Worm (Caenorhabditis elegans) whole organism, L1 larva: ENCODE data around the gene sri-29.

Source experiments
- C16A3.4 ChIP-seq: fragments of 150-350 bp; optimal IDR thresholded peaks from 2 replicates; lab custom pipeline; 2014; ENCODE audit warnings: missing biosample characterization, missing genetic modification characterization
- Y116A8C.19 ChIP-seq: sonication (generic microtip); optimal IDR thresholded peaks from 2 replicates; lab custom pipeline; 2016; ENCODE audit warnings: missing compliant biosample characterization, missing genetic modification characterization, borderline replicate concordance
- alr-1 ChIP-seq: fragments of 200-800 bp; sonication (Bioruptor generic); optimal IDR thresholded peaks from 2 replicates; lab custom pipeline; 2018; ENCODE audit warnings: borderline replicate concordance, mild to moderate bottlenecking, missing genetic modification characterization, missing compliant biosample characterization
- blmp-1 ChIP-seq: fragments of 150-350 bp; optimal IDR thresholded peaks from 2 replicates; lab custom pipeline; 2014; ENCODE audit warnings: missing biosample characterization, missing genetic modification characterization
- ceh-63 ChIP-seq: fragments of 200-800 bp; sonication (Bioruptor generic); optimal IDR thresholded peaks from 2 replicates; lab custom pipeline; 2018; ENCODE audit warnings: mild to moderate bottlenecking, missing genetic modification characterization, missing compliant biosample characterization
- ceh-8 ChIP-seq: fragments of 200-800 bp; sonication (Bioruptor generic); optimal IDR thresholded peaks from 2 replicates; lab custom pipeline; 2018; ENCODE audit warnings: mild to moderate bottlenecking, missing genetic modification characterization, moderate library complexity, missing compliant biosample characterization
- ceh-82 ChIP-seq, 3 experiments: fragments of 150-350 bp in 1 of 3; sonication (generic microtip) in 2 of 3; optimal IDR thresholded peaks; 2 replicates each; lab custom pipeline; 2014 to 2017; ENCODE audit warnings: missing biosample characterization in 3 of 3, missing genetic modification characterization in 3 of 3
- efl-3 ChIP-seq: fragments of 200-800 bp; sonication (Bioruptor generic); optimal IDR thresholded peaks from 2 replicates; lab custom pipeline; 2018; ENCODE audit warnings: mild to moderate bottlenecking, missing genetic modification characterization, missing compliant biosample characterization
- egl-13 ChIP-seq: sonication (generic microtip); optimal IDR thresholded peaks from 2 replicates; lab custom pipeline; 2016; ENCODE audit warnings: missing genotype, missing genetic modification reagents, missing genetic modification characterization, missing compliant biosample characterization
- egl-27 ChIP-seq, 2 experiments: fragments of 150-350 bp in 1 of 2; sonication (generic microtip); optimal IDR thresholded peaks; 3 replicates each; lab custom pipeline; 2017 to 2018; ENCODE audit warnings: missing biosample characterization in 2 of 2, missing genetic modification characterization in 2 of 2, missing genetic modification reagents in 2 of 2
- elt-2 ChIP-seq: sonication (generic microtip); optimal IDR thresholded peaks from 2 replicates; lab custom pipeline; 2016; ENCODE audit warnings: missing genetic modification characterization, mild to moderate bottlenecking, inconsistent platforms, missing compliant biosample characterization, missing genetic modification reagents
- elt-3 ChIP-seq, 6 experiments: fragments of 150-350 bp in 1 of 6; sonication (generic microtip); optimal IDR thresholded peaks; 2 replicates each; lab custom pipeline; 2017 to 2018; ENCODE audit warnings: missing biosample characterization in 6 of 6, missing genetic modification characterization in 6 of 6, inconsistent platforms in 1 of 6
- fkh-10 ChIP-seq: sonication (generic microtip); optimal IDR thresholded peaks from 2 replicates; lab custom pipeline; 2017; ENCODE audit warnings: missing biosample characterization, missing genetic modification reagents, missing genetic modification characterization
- fos-1 ChIP-seq: fragments of 150-350 bp; optimal IDR thresholded peaks from 2 replicates; lab custom pipeline; 2014; ENCODE audit warnings: missing biosample characterization, missing genetic modification characterization
- grh-1 ChIP-seq: fragments of 200-800 bp; sonication (Bioruptor generic); IDR thresholded peaks from 2 replicates; pipeline ENCODE4 v1.3.6; 2022; ENCODE audit warnings: missing genetic modification reagents, missing genetic modification characterization, missing compliant biosample characterization
- hpl-2 ChIP-seq: fragments of 150-350 bp; optimal IDR thresholded peaks from 2 replicates; lab custom pipeline; 2014; ENCODE audit warnings: missing biosample characterization, missing genetic modification reagents, missing genetic modification characterization
- irx-1 ChIP-seq: sonication (generic microtip); optimal IDR thresholded peaks from 2 replicates; lab custom pipeline; 2016; ENCODE audit warnings: missing genetic modification characterization, missing compliant biosample characterization
- jun-1 ChIP-seq: fragments of 150-350 bp; optimal IDR thresholded peaks from 2 replicates; lab custom pipeline; 2014; ENCODE audit warnings: missing biosample characterization, missing genetic modification reagents, missing genetic modification characterization
- lin-14 ChIP-seq: fragments of 200-800 bp; sonication (Bioruptor generic); optimal IDR thresholded peaks from 2 replicates; lab custom pipeline; 2018; ENCODE audit warnings: mild to moderate bottlenecking, missing genetic modification characterization, moderate library complexity, missing compliant biosample characterization
- lin-15B ChIP-seq: fragments of 150-350 bp; sonication (generic microtip); optimal IDR thresholded peaks from 3 replicates; lab custom pipeline; 2014; ENCODE audit warnings: missing biosample characterization, missing genetic modification characterization
- lin-35 ChIP-seq, 2 experiments: fragments of 150-350 bp; optimal IDR thresholded peaks; 2 replicates each; lab custom pipeline; 2014; ENCODE audit warnings: missing biosample characterization in 2 of 2, missing genetic modification characterization in 2 of 2, missing genetic modification reagents in 2 of 2
- lin-39 ChIP-seq: fragments of 150-350 bp; optimal IDR thresholded peaks from 2 replicates; lab custom pipeline; 2014; ENCODE audit warnings: missing biosample characterization, missing genetic modification reagents, missing genetic modification characterization
- lsy-2 ChIP-seq, 2 experiments: fragments of 150-350 bp; optimal IDR thresholded peaks; 2 replicates each; lab custom pipeline; 2014; ENCODE audit warnings: missing biosample characterization in 2 of 2, missing genetic modification characterization in 2 of 2
- mab-9 ChIP-seq: fragments of 200-800 bp; sonication (Bioruptor generic); IDR thresholded peaks from 2 replicates; pipeline ENCODE4 v1.3.6; 2022; ENCODE audit warnings: missing genetic modification reagents, missing genetic modification characterization, missing compliant biosample characterization
- mdl-1 ChIP-seq, 2 experiments: fragments of 150-350 bp; optimal IDR thresholded peaks; 2 replicates each; lab custom pipeline; 2014 to 2017; ENCODE audit warnings: missing biosample characterization in 2 of 2, missing genetic modification characterization in 2 of 2, inconsistent platforms in 1 of 2
- mef-2 ChIP-seq: fragments of 150-350 bp; optimal IDR thresholded peaks from 2 replicates; lab custom pipeline; 2014; ENCODE audit warnings: missing biosample characterization, missing genetic modification characterization
- mep-1 ChIP-seq: fragments of 150-350 bp; optimal IDR thresholded peaks from 2 replicates; lab custom pipeline; 2014; ENCODE audit warnings: missing biosample characterization, missing genetic modification characterization
- nhr-11 ChIP-seq: fragments of 150-350 bp; optimal IDR thresholded peaks from 2 replicates; lab custom pipeline; 2014; ENCODE audit warnings: missing biosample characterization, missing genetic modification characterization
- nhr-12 ChIP-seq: sonication (generic microtip); optimal IDR thresholded peaks from 2 replicates; lab custom pipeline; 2017; ENCODE audit warnings: missing biosample characterization, missing genetic modification characterization
- nhr-28 ChIP-seq: fragments of 150-350 bp; optimal IDR thresholded peaks from 2 replicates; lab custom pipeline; 2014; ENCODE audit warnings: missing biosample characterization, missing genetic modification characterization
- nhr-47 ChIP-seq: sonication (generic microtip); optimal IDR thresholded peaks from 2 replicates; lab custom pipeline; 2016; ENCODE audit warnings: mild to moderate bottlenecking, missing genetic modification characterization, moderate library complexity, missing compliant biosample characterization
- nhr-71 ChIP-seq: sonication (generic microtip); optimal IDR thresholded peaks from 2 replicates; lab custom pipeline; 2016; ENCODE audit warnings: mild to moderate bottlenecking, missing genetic modification characterization, moderate library complexity, missing compliant biosample characterization
- nhr-84 ChIP-seq: sonication (generic microtip); optimal IDR thresholded peaks from 2 replicates; lab custom pipeline; 2017; ENCODE audit warnings: missing biosample characterization, missing genetic modification characterization
- nhr-85 ChIP-seq: sonication (generic microtip); peaks from one replicate; lab custom pipeline; 2016; ENCODE audit warnings: missing genetic modification characterization, inconsistent platforms, missing compliant biosample characterization
- pag-3 ChIP-seq: sonication (generic microtip); optimal IDR thresholded peaks from 2 replicates; lab custom pipeline; 2017; ENCODE audit warnings: missing genetic modification characterization, mild to moderate bottlenecking, missing compliant biosample characterization, antibody characterized with exemption, borderline replicate concordance; ENCODE audit not compliant: insufficient read depth
- pax-3 ChIP-seq: fragments of 200-800 bp; sonication (Bioruptor generic); optimal IDR thresholded peaks from 2 replicates; lab custom pipeline; 2018; ENCODE audit warnings: mild to moderate bottlenecking, missing genetic modification characterization, moderate library complexity, missing compliant biosample characterization
- pqm-1 ChIP-seq: sonication (generic microtip); optimal IDR thresholded peaks from 3 replicates; lab custom pipeline; 2017; ENCODE audit warnings: missing biosample characterization, missing genetic modification characterization
- skn-1 ChIP-seq: fragments of 150-350 bp; optimal IDR thresholded peaks from 2 replicates; lab custom pipeline; 2014; ENCODE audit warnings: missing biosample characterization, missing genetic modification characterization
- snu-23 ChIP-seq: sonication (generic microtip); optimal IDR thresholded peaks from 2 replicates; lab custom pipeline; 2016; ENCODE audit warnings: missing genetic modification characterization, missing compliant biosample characterization
- sup-37 ChIP-seq: fragments of 200-800 bp; sonication (Bioruptor generic); optimal IDR thresholded peaks from 2 replicates; lab custom pipeline; 2018; ENCODE audit warnings: mild to moderate bottlenecking, missing genetic modification characterization, missing compliant biosample characterization
- swsn-7 ChIP-seq: sonication (generic microtip); optimal IDR thresholded peaks from 2 replicates; lab custom pipeline; 2016; ENCODE audit warnings: missing genetic modification characterization, missing compliant biosample characterization
- tbx-2 ChIP-seq: sonication (generic microtip); optimal IDR thresholded peaks from 2 replicates; lab custom pipeline; 2016; ENCODE audit warnings: missing genetic modification characterization, missing compliant biosample characterization
- tlp-1 ChIP-seq: fragments of 150-350 bp; optimal IDR thresholded peaks from 2 replicates; lab custom pipeline; 2014; ENCODE audit warnings: missing biosample characterization, missing genetic modification characterization
- unc-130 ChIP-seq: fragments of 150-350 bp; optimal IDR thresholded peaks from 2 replicates; lab custom pipeline; 2017; ENCODE audit warnings: missing biosample characterization, missing genetic modification characterization, inconsistent platforms
- unc-30 ChIP-seq: sonication (generic microtip); optimal IDR thresholded peaks from 2 replicates; lab custom pipeline; 2017; ENCODE audit warnings: missing biosample characterization, missing genetic modification characterization
- unc-62 ChIP-seq: fragments of 150-350 bp; optimal IDR thresholded peaks from 2 replicates; lab custom pipeline; 2014; ENCODE audit warnings: missing biosample characterization, missing genetic modification reagents, missing genetic modification characterization
- ztf-4 ChIP-seq: fragments of 150-350 bp; optimal IDR thresholded peaks from 2 replicates; lab custom pipeline; 2014; ENCODE audit warnings: missing biosample characterization, missing genetic modification characterization

sri-29 gene

DNA sequence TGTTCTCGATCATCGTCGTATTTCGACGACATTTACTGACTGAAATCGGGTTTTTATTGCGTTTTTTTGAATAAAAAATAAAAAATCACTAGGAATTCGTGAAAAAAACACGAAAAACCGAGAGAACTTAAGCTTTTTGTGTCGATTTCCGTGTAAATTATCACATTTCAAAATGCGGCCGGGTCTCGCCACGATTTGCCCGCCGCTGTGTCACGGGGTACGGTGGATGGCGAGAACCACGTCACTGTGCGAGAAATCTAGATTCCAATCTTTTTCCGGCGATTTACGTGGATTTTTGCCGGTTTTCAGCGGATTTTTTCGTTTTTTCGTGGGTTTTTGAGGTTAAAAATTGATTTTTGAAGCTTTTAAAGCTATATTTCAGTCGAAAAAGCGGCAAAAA, 32.8 kb downstream of the sri-29 start, which contains the start of gene Y25C1A.8 (continued):
- TF ChIP-seq nhr-85 (tag; lab: Kevin White, UChicago) (peak; percentile 94), blmp-1 (tag; lab: Kevin White, UChicago) (peak; percentile 43), Y116A8C.19 (tag; lab: Kevin White, UChicago) (no peak), nhr-28 (no peak), pqm-1 (tag; lab: Kevin White, UChicago) (no peak), lin-14 (peak; percentile 93), tbx-2 (peak; percentile 94), lsy-2 (tag; optimal IDR thresholded peaks at IDR 0.05; lab: Kevin White, UChicago) (peak; percentile 100), nhr-47 (tag; lab: Kevin White, UChicago) (no peak), mab-9 (peak; percentile 86), elt-3 (tag; optimal IDR thresholded peaks at IDR 0.05; lab: Kevin White, UChicago) (peak in 3 of 6 experiments; percentile 14 to 80 (median 74)), egl-27 (tag; optimal IDR thresholded peaks at IDR 0.05; lab: Kevin White, UChicago) (peak in 1 of 2 experiments; percentile 45), snu-23 (GFP tag; lab: Kevin White, UChicago) (peak; percentile 95), tlp-1 (no peak), ceh-8 (GFP tag; lab: Kevin White, UChicago) (peak; percentile 85), nhr-84 (no peak), unc-30 (no peak), mdl-1 (tag; optimal IDR thresholded peaks at IDR 0.05; lab: Kevin White, UChicago) (peak in 1 of 2 experiments; percentile 82), fkh-10 (GFP tag; lab: Kevin White, UChicago) (peak; percentile 87), nhr-11 (tag; lab: Kevin White, UChicago) (peak; percentile 66), ztf-4 (peak; percentile 86), jun-1 (peak; percentile 81), swsn-7 (peak; percentile 92), nhr-71 (tag; lab: Kevin White, UChicago) (peak; percentile 94), fos-1 (tag; lab: Kevin White, UChicago) (peak; percentile 75), mef-2 (peak; percentile 79), nhr-12 (tag; lab: Kevin White, UChicago) (no peak), hpl-2 (GFP tag; lab: Kevin White, UChicago) (peak; percentile 88), mep-1 (peak; percentile 91), pag-3 (tag; lab: Kevin White, UChicago) (no peak), lin-15B (tag; lab: Kevin White, UChicago) (peak; percentile 58), alr-1 (no peak), sup-37 (GFP tag; lab: Kevin White, UChicago) (peak; percentile 84), unc-130 (peak; percentile 84), ceh-63 (GFP tag; lab: Kevin White, UChicago) (no peak), irx-1 (tag; lab: Kevin White, UChicago) (peak; percentile 91), egl-13 (tag; lab: Kevin White, UChicago) (peak; percentile 86), grh-1 (GFP tag; lab: Robert Waterston, UW) (peak; percentile 89), efl-3 (peak; percentile 34), unc-62 (GFP tag; lab: Kevin White, UChicago) (no peak), lin-35 (GFP tag; optimal IDR thresholded peaks at IDR 0.05; lab: Kevin White, UChicago) (peak; percentile 81 to 89), elt-2 (tag; lab: Kevin White, UChicago) (peak; percentile 83), lin-39 (tag; lab: Kevin White, UChicago) (peak; percentile 94), pax-3 (peak; percentile 81), ceh-82 (tag; optimal IDR thresholded peaks at IDR 0.05; lab: Kevin White, UChicago) (peak; percentile 86 to 96 (median 94)), C16A3.4 (tag; lab: Kevin White, UChicago) (peak; percentile 89), skn-1 (tag; lab: Kevin White, UChicago) (peak; percentile 85)
